Worm (Caenorhabditis elegans) whole organism, L4/young adult: ENCODE data around the gene F42C5.5.

ENCODE experiments used
- W03F9.2 ChIP-seq: fragments of 150-350 bp; optimal IDR thresholded peaks from 2 replicates; lab custom pipeline; 2014; ENCODE audit warnings: missing biosample characterization, missing genetic modification characterization
- dao-5 ChIP-seq: sonication (generic microtip); optimal IDR thresholded peaks from 2 replicates; lab custom pipeline; 2016; ENCODE audit warnings: missing genotype, missing genetic modification characterization, moderate library complexity, missing compliant biosample characterization
- him-1 ChIP-seq: sonication (generic microtip); optimal IDR thresholded peaks from 2 replicates; lab custom pipeline; 2016; ENCODE audit warnings: missing genotype, missing genetic modification reagents, missing genetic modification characterization, missing compliant biosample characterization

DNA sequence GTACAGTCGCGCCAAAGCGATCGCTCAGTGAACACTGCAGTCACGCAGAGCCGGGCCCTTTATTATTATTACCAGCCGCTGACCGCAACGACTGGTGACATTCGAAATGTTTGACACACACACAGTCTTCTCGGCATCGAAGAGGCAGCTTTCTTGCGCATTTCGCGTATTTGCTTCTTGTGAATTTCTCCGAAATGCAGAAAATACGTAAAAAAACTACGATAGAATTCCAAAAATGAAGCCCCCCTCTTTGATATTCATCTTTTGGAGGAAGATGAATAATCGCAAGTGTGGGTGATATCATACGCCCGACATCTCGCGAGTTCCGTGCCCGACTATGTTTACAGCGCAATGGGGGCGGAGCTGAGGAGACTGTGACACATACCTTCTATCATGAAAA lies 40.8 kb downstream of the F42C5.5 start:
- TF ChIP-seq W03F9.2 (tag; lab: Kevin White, UChicago) (no peak), him-1 (tag; lab: Kevin White, UChicago) (no peak), dao-5 (no peak)
